Worm (Caenorhabditis elegans) whole organism, L4 larva: ENCODE results near the gene F08F8.11.
A peak's percentile ranks its signal among the peaks of the same experiment; 100 is the strongest.

ENCODE experiments used
- F26F4.8 ChIP-seq: fragments of 200-800 bp; sonication (Bioruptor generic); conservative IDR thresholded peaks from 2 replicates; pipeline ENCODE4 v1.3.6; 2022; ENCODE audit warnings: missing genetic modification characterization, missing compliant biosample characterization
- F49E8.2 ChIP-seq: sonication (generic microtip); optimal IDR thresholded peaks from 2 replicates; lab custom pipeline; 2016; ENCODE audit warnings: missing compliant biosample characterization, mild to moderate bottlenecking, missing genetic modification characterization, borderline replicate concordance
- R02D3.7 ChIP-seq: fragments of 150-350 bp; sonication (generic microtip); optimal IDR thresholded peaks from 3 replicates; lab custom pipeline; 2014; ENCODE audit warnings: missing biosample characterization, missing genetic modification characterization
- T20F7.1 ChIP-seq: fragments of 200-800 bp; sonication (Bioruptor generic); optimal IDR thresholded peaks from 2 replicates; lab custom pipeline; 2018; ENCODE audit warnings: mild to moderate bottlenecking, missing genetic modification characterization, missing compliant biosample characterization
- T26A8.4 ChIP-seq: fragments of 200-800 bp; sonication (Bioruptor generic); IDR thresholded peaks from 2 replicates; pipeline ENCODE4 v1.3.6; 2022; ENCODE audit warnings: missing genetic modification characterization, missing compliant biosample characterization
- Y75B8A.6 ChIP-seq: fragments of 200-800 bp; sonication (Bioruptor generic); IDR thresholded peaks from 2 replicates; pipeline ENCODE4 v1.3.6; 2022; ENCODE audit warnings: missing genetic modification reagents, missing genetic modification characterization, missing compliant biosample characterization
- ZK337.2 ChIP-seq: fragments of 200-800 bp; sonication (Bioruptor generic); IDR thresholded peaks from 2 replicates; pipeline ENCODE4 v1.3.6; 2022; ENCODE audit warnings: missing genetic modification reagents, missing genetic modification characterization, missing compliant biosample characterization
- ama-1 ChIP-seq: fragments of 150-350 bp; optimal IDR thresholded peaks from 2 replicates; lab custom pipeline; 2014; ENCODE audit warnings: inconsistent platforms, mixed read lengths
- ceh-32 ChIP-seq: sonication (generic microtip); optimal IDR thresholded peaks from 2 replicates; lab custom pipeline; 2016; ENCODE audit warnings: mild to moderate bottlenecking, missing genetic modification characterization, missing compliant biosample characterization; ENCODE audit not compliant: poor library complexity
- ceh-44 ChIP-seq: fragments of 200-800 bp; sonication (Bioruptor generic); IDR thresholded peaks from 2 replicates; pipeline ENCODE4 v1.3.6; 2022; ENCODE audit warnings: missing genetic modification reagents, missing genetic modification characterization, missing compliant biosample characterization
- daf-12 ChIP-seq: fragments of 150-350 bp; optimal IDR thresholded peaks from 2 replicates; lab custom pipeline; 2014; ENCODE audit warnings: missing biosample characterization, missing genetic modification reagents, missing genetic modification characterization
- daf-19 ChIP-seq: fragments of 200-800 bp; sonication (Bioruptor generic); conservative IDR thresholded peaks from 2 replicates; pipeline ENCODE4 v1.3.6; 2022; ENCODE audit warnings: missing genetic modification characterization, missing compliant biosample characterization
- dmd-6 ChIP-seq: fragments of 200-800 bp; sonication (Bioruptor generic); IDR thresholded peaks from 2 replicates; pipeline ENCODE4 v1.3.6; 2022; ENCODE audit warnings: missing genetic modification reagents, missing genetic modification characterization, missing compliant biosample characterization
- egl-27 ChIP-seq: sonication (generic microtip); optimal IDR thresholded peaks from 3 replicates; lab custom pipeline; 2017; ENCODE audit warnings: missing biosample characterization, missing genetic modification reagents, missing genetic modification characterization
- fkh-10 ChIP-seq: fragments of 150-350 bp; optimal IDR thresholded peaks from 2 replicates; lab custom pipeline; 2014; ENCODE audit warnings: missing biosample characterization, missing genetic modification reagents, missing genetic modification characterization
- fos-1 ChIP-seq: fragments of 150-350 bp; optimal IDR thresholded peaks from 2 replicates; lab custom pipeline; 2014; ENCODE audit warnings: missing biosample characterization, missing genetic modification characterization
- hif-1 ChIP-seq, 2 experiments: sonication (generic microtip); optimal IDR thresholded peaks; 2 replicates each; lab custom pipeline; 2016 to 2017; ENCODE audit warnings: missing compliant biosample characterization in 2 of 2, missing genetic modification characterization in 2 of 2, missing genetic modification reagents in 2 of 2, missing genotype in 2 of 2, mild to moderate bottlenecking in 1 of 2
- hlh-11 ChIP-seq: fragments of 200-800 bp; sonication (Bioruptor generic); optimal IDR thresholded peaks from 2 replicates; lab custom pipeline; 2018; ENCODE audit warnings: mild to moderate bottlenecking, missing genetic modification characterization, missing compliant biosample characterization
- hlh-30 ChIP-seq: sonication (generic microtip); optimal IDR thresholded peaks from 2 replicates; lab custom pipeline; 2017; ENCODE audit warnings: antibody characterized with exemption, mild to moderate bottlenecking, missing genetic modification characterization, missing compliant biosample characterization; ENCODE audit not compliant: insufficient read depth
- lim-7 ChIP-seq: fragments of 200-800 bp; sonication (Bioruptor generic); IDR thresholded peaks from 2 replicates; pipeline ENCODE4 v1.3.6; 2022; ENCODE audit warnings: missing genetic modification characterization, missing compliant biosample characterization
- lin-29 ChIP-seq: fragments of 200-800 bp; sonication (Bioruptor generic); IDR thresholded peaks from 2 replicates; pipeline ENCODE4 v1.3.6; 2022; ENCODE audit warnings: missing genetic modification reagents, missing genetic modification characterization, missing compliant biosample characterization
- lin-38 ChIP-seq: fragments of 200-800 bp; sonication (Bioruptor generic); IDR thresholded peaks from 2 replicates; pipeline ENCODE4 v1.3.6; 2022; ENCODE audit warnings: missing genetic modification reagents, missing genetic modification characterization, missing compliant biosample characterization
- lin-39 ChIP-seq: fragments of 150-350 bp; optimal IDR thresholded peaks from 2 replicates; lab custom pipeline; 2014; ENCODE audit warnings: missing biosample characterization, missing genetic modification reagents, missing genetic modification characterization
- lsy-2 ChIP-seq, 2 experiments: fragments of 150-350 bp in 1 of 2; sonication (generic microtip) in 1 of 2; optimal IDR thresholded peaks; 2 replicates each; lab custom pipeline; 2014 to 2017; ENCODE audit warnings: missing biosample characterization in 2 of 2, missing genetic modification characterization in 2 of 2
- madf-5 ChIP-seq, 2 experiments: fragments of 200-800 bp; sonication (Bioruptor generic); IDR thresholded peaks; 2 replicates each; pipeline ENCODE4 v1.3.6; 2022; ENCODE audit warnings: missing compliant biosample characterization in 2 of 2, missing genetic modification characterization in 2 of 2
- mes-2 ChIP-seq: sonication (generic microtip); optimal IDR thresholded peaks from 2 replicates; lab custom pipeline; 2016; ENCODE audit warnings: missing genotype, mild to moderate bottlenecking, missing genetic modification characterization, missing compliant biosample characterization; ENCODE audit not compliant: poor library complexity, severe bottlenecking
- nhr-10 ChIP-seq: fragments of 150-350 bp; optimal IDR thresholded peaks from 2 replicates; lab custom pipeline; 2014; ENCODE audit warnings: missing biosample characterization, missing genetic modification characterization
- nhr-102 ChIP-seq: sonication (generic microtip); optimal IDR thresholded peaks from 2 replicates; lab custom pipeline; 2016; ENCODE audit warnings: mild to moderate bottlenecking, missing genetic modification characterization, moderate library complexity, missing compliant biosample characterization
- nhr-11 ChIP-seq: fragments of 150-350 bp; optimal IDR thresholded peaks from 2 replicates; lab custom pipeline; 2014; ENCODE audit warnings: missing biosample characterization, missing genetic modification characterization
- nhr-111 ChIP-seq: fragments of 200-800 bp; sonication (Bioruptor generic); optimal IDR thresholded peaks from 2 replicates; lab custom pipeline; 2018; ENCODE audit warnings: mild to moderate bottlenecking, missing genetic modification characterization, missing compliant biosample characterization
- nhr-48 ChIP-seq: sonication (generic microtip); optimal IDR thresholded peaks from 2 replicates; lab custom pipeline; 2016; ENCODE audit warnings: mild to moderate bottlenecking, missing genetic modification characterization, missing compliant biosample characterization
- nhr-76 ChIP-seq: fragments of 150-350 bp; optimal IDR thresholded peaks from 2 replicates; lab custom pipeline; 2014; ENCODE audit warnings: missing biosample characterization, missing genetic modification characterization
- nhr-77 ChIP-seq: fragments of 150-350 bp; optimal IDR thresholded peaks from 2 replicates; lab custom pipeline; 2014; ENCODE audit warnings: missing biosample characterization, missing genetic modification characterization
- rbr-2 ChIP-seq: sonication (generic microtip); optimal IDR thresholded peaks from 2 replicates; lab custom pipeline; 2016; ENCODE audit warnings: missing genotype, missing genetic modification characterization, missing compliant biosample characterization
- saeg-2 ChIP-seq: fragments of 200-800 bp; sonication (Bioruptor generic); IDR thresholded peaks from 2 replicates; pipeline ENCODE4 v1.3.6; 2022; ENCODE audit warnings: missing genetic modification reagents, missing genetic modification characterization, missing compliant biosample characterization
- set-16 ChIP-seq: fragments of 200-800 bp; sonication (Bioruptor generic); IDR thresholded peaks from 2 replicates; pipeline ENCODE4 v1.3.6; 2022; ENCODE audit warnings: missing genetic modification reagents, missing genetic modification characterization, missing compliant biosample characterization
- spr-1 ChIP-seq: sonication (generic microtip); optimal IDR thresholded peaks from 2 replicates; lab custom pipeline; 2016; ENCODE audit warnings: mild to moderate bottlenecking, missing genetic modification characterization, missing compliant biosample characterization
- tag-97 ChIP-seq: fragments of 200-800 bp; sonication (Bioruptor generic); IDR thresholded peaks from 2 replicates; pipeline ENCODE4 v1.3.6; 2022; ENCODE audit warnings: missing genetic modification characterization, missing compliant biosample characterization
- tra-1 ChIP-seq: fragments of 200-800 bp; sonication (Bioruptor generic); IDR thresholded peaks from 2 replicates; pipeline ENCODE4 v1.3.6; 2022; ENCODE audit warnings: missing genetic modification reagents, missing genetic modification characterization, missing compliant biosample characterization
- unc-130 ChIP-seq: sonication (generic microtip); optimal IDR thresholded peaks from 2 replicates; lab custom pipeline; 2016; ENCODE audit warnings: missing genetic modification reagents, missing genetic modification characterization, missing compliant biosample characterization
- unc-39 ChIP-seq: sonication (generic microtip); optimal IDR thresholded peaks from 2 replicates; lab custom pipeline; 2017; ENCODE audit warnings: missing biosample characterization, missing genetic modification characterization
- unc-62 ChIP-seq, 3 experiments: fragments of 150-350 bp in 1 of 3; sonication (generic microtip); optimal IDR thresholded peaks in 2 of 3; peaks in 1 of 3; 1 replicate in 1 of 3; 2 replicates in 2 of 3; lab custom pipeline; 2014 to 2017; ENCODE audit warnings: missing biosample characterization in 3 of 3, missing genetic modification characterization in 3 of 3, missing genetic modification reagents in 3 of 3, missing genotype in 1 of 3
- vab-7 ChIP-seq: fragments of 200-800 bp; sonication (Bioruptor generic); IDR thresholded peaks from 2 replicates; pipeline ENCODE4 v1.3.6; 2022; ENCODE audit warnings: missing genetic modification reagents, missing genetic modification characterization, missing compliant biosample characterization
- zip-2 ChIP-seq: fragments of 150-350 bp; optimal IDR thresholded peaks from 2 replicates; lab custom pipeline; 2014; ENCODE audit warnings: missing biosample characterization, missing genetic modification characterization
- ztf-7 ChIP-seq: fragments of 150-350 bp; optimal IDR thresholded peaks from 2 replicates; lab custom pipeline; 2014; ENCODE audit warnings: missing biosample characterization, missing genetic modification characterization

The F08F8.11 gene

ce11 chrIII:7336214-7336613, 29.5 kb upstream of the F08F8.11 start, which contains the start of gene gsp-2 (continued):
- no peak for TF ChIP-seq R02D3.7 (tag; lab: Kevin White, UChicago)
- no peak for TF ChIP-seq unc-130
- TF ChIP-seq nhr-76 (tag; lab: Kevin White, UChicago), result no peak
- TF ChIP-seq set-16 (GFP tag; lab: Robert Waterston, UW), result peak; percentile 40; the same call in 1 of the 2 replicates
- TF ChIP-seq F26F4.8 (GFP tag; lab: Robert Waterston, UW), result no peak
- TF ChIP-seq rbr-2, result peak; percentile 41
- peak; percentile 73 for TF ChIP-seq hlh-30 (tag; lab: Kevin White, UChicago)
- no peak for TF ChIP-seq madf-5 (GFP tag; IDR thresholded peaks at IDR 0.05; lab: Robert Waterston, UW)
- TF ChIP-seq lim-7 (GFP tag; lab: Robert Waterston, UW), result peak; percentile 64; the same call in 1 of the 2 replicates
- no peak for TF ChIP-seq nhr-48 (tag; lab: Kevin White, UChicago)
- TF ChIP-seq Y75B8A.6 (GFP tag; lab: Robert Waterston, UW), result peak; percentile 63; the same call in 1 of the 2 replicates
- TF ChIP-seq nhr-102 (tag; lab: Kevin White, UChicago), result peak; percentile 20
- peak; percentile 83 for TF ChIP-seq dmd-6 (GFP tag; lab: Robert Waterston, UW)
- TF ChIP-seq nhr-77, result peak; percentile 50

- TF ChIP-seq tag-97 (GFP tag; lab: Robert Waterston, UW) (no peak), ceh-44 (GFP tag; lab: Robert Waterston, UW) (0 out of 2 replicates have a peak, but pooled peaks have one; percentile 11), vab-7 (GFP tag; lab: Robert Waterston, UW) (no peak), unc-62 (GFP tag; optimal IDR thresholded peaks at IDR 0.05 in 1 of 2; lab: Kevin White, UChicago) (peak in 1 of 2 experiments; percentile 71), unc-62 (tag; optimal IDR thresholded peaks at IDR 0.05; lab: Kevin White, UChicago) (no peak), fos-1 (no peak)
Measured at ce11 chrIII:7338009-7338408, 27.7 kb upstream of the F08F8.11 start.

ce11 chrIII:7338693-7339092, 27.0 kb upstream of the F08F8.11 start, which contains the start of gene kap-1:
Gene kap-1, plus strand, starts transcription at chrIII:7338835.
- TF ChIP-seq ztf-7 (tag; lab: Kevin White, UChicago) (no peak), nhr-11 (tag; lab: Kevin White, UChicago) (no peak), fkh-10 (GFP tag; lab: Kevin White, UChicago) (no peak), unc-130 (no peak), nhr-10 (tag; lab: Kevin White, UChicago) (no peak), ama-1 (lab: Kevin White, UChicago) (peak; percentile 75), unc-62 (GFP tag; optimal IDR thresholded peaks at IDR 0.05 in 1 of 2; lab: Kevin White, UChicago) (no peak), unc-62 (tag; optimal IDR thresholded peaks at IDR 0.05; lab: Kevin White, UChicago) (no peak), mes-2 (tag; lab: Kevin White, UChicago) (peak; percentile 20), zip-2 (tag; lab: Kevin White, UChicago) (no peak), lin-29 (no peak), ceh-32 (tag; lab: Kevin White, UChicago) (no peak), unc-39 (tag; lab: Kevin White, UChicago) (no peak), lin-39 (tag; lab: Kevin White, UChicago) (no peak), nhr-77 (no peak), Y75B8A.6 (GFP tag; lab: Robert Waterston, UW) (peak; percentile 3; the same call in 1 of the 2 replicates), spr-1 (tag; lab: Kevin White, UChicago) (no peak), hlh-11 (tag; lab: Kevin White, UChicago) (peak; percentile 11), saeg-2 (no peak), madf-5 (GFP tag; IDR thresholded peaks at IDR 0.05; lab: Robert Waterston, UW) (no peak), vab-7 (GFP tag; lab: Robert Waterston, UW) (no peak), hlh-30 (tag; lab: Kevin White, UChicago) (no peak), nhr-111 (GFP tag; lab: Kevin White, UChicago) (no peak), set-16 (GFP tag; lab: Robert Waterston, UW) (no peak), T26A8.4 (GFP tag; lab: Robert Waterston, UW) (0 out of 2 replicates have a peak, but pooled peaks have one; percentile 26), daf-19 (GFP tag; lab: Robert Waterston, UW) (no peak), nhr-48 (tag; lab: Kevin White, UChicago) (peak; percentile 22), lin-38 (GFP tag; lab: Robert Waterston, UW) (0 out of 2 replicates have a peak, but pooled peaks have one; percentile 21), fos-1 (no peak), F49E8.2 (tag; lab: Kevin White, UChicago) (no peak), daf-12 (tag; lab: Kevin White, UChicago) (no peak), hif-1 (tag; optimal IDR thresholded peaks at IDR 0.05; lab: Kevin White, UChicago) (no peak), ZK337.2 (GFP tag; lab: Robert Waterston, UW) (0 out of 2 replicates have a peak, but pooled peaks have one; percentile 37), lsy-2 (tag; optimal IDR thresholded peaks at IDR 0.05; lab: Kevin White, UChicago) (peak in 1 of 2 experiments; percentile 33), tra-1 (GFP tag; lab: Robert Waterston, UW) (0 out of 2 replicates have a peak, but pooled peaks have one; percentile 5), T20F7.1 (peak; percentile 18), egl-27 (tag; lab: Kevin White, UChicago) (no peak)
